Worm (Caenorhabditis elegans): ENCODE data around the gene gap-1.

gap-1 gene

ce11 chrX:2237438-2237961 is 45.2 kb downstream of the gap-1 start, which contains the start of gene vha-15:
Gene vha-15, plus strand, starts transcription at chrX:2237911.
- TF ChIP-seq nhr-85 (tag), result peak; percentile 89
- no peak for TF ChIP-seq ztf-11 (tag; optimal IDR thresholded peaks at IDR 0.05)
- peak; percentile 61 for TF ChIP-seq nhr-19 (GFP tag; conservative IDR thresholded peaks at IDR 0.05)
- peak in 2 of 6 experiments; percentile 36 to 60 for TF ChIP-seq elt-3 (tag; optimal IDR thresholded peaks at IDR 0.05)
- no peak for TF ChIP-seq sox-4 (tag; optimal IDR thresholded peaks at IDR 0.05)
- TF ChIP-seq lsy-2 (tag; optimal IDR thresholded peaks at IDR 0.05), result peak; percentile 89 to 95
- peak; percentile 69 for TF ChIP-seq fkh-10 (GFP tag; optimal IDR thresholded peaks at IDR 0.05)
- peak; percentile 69 for TF ChIP-seq jun-1 (tag; optimal IDR thresholded peaks at IDR 0.05)
- TF ChIP-seq fkh-8 (tag; optimal IDR thresholded peaks at IDR 0.05), result peak; percentile 76
- peak; percentile 83 for TF ChIP-seq tbx-2 (tag; optimal IDR thresholded peaks at IDR 0.05)
- peak; percentile 81 for TF ChIP-seq nhr-47 (tag; optimal IDR thresholded peaks at IDR 0.05)
- no peak for TF ChIP-seq nhr-84 (tag; optimal IDR thresholded peaks at IDR 0.05)
- no peak for TF ChIP-seq tlp-1 (tag; optimal IDR thresholded peaks at IDR 0.05)
- TF ChIP-seq fkh-4 (tag; optimal IDR thresholded peaks at IDR 0.05; ENCODE audit: borderline replicate concordance), result no peak
- TF ChIP-seq mep-1 (tag; optimal IDR thresholded peaks at IDR 0.05), result peak; percentile 89
- TF ChIP-seq lin-35 (GFP tag; optimal IDR thresholded peaks at IDR 0.05), result peak; percentile 68 to 87
- peak; percentile 44 to 57 (median 45) for TF ChIP-seq dpl-1 (GFP tag; optimal IDR thresholded peaks at IDR 0.05)
- peak; percentile 61 to 90 (median 82) for TF ChIP-seq ceh-82 (tag; optimal IDR thresholded peaks at IDR 0.05)
- peak; percentile 84 for TF ChIP-seq nhr-20 (tag; optimal IDR thresholded peaks at IDR 0.05)
- no peak for TF ChIP-seq alr-1 (tag; optimal IDR thresholded peaks at IDR 0.05; ENCODE audit: borderline replicate concordance)
- no peak for TF ChIP-seq sptf-1 (tag; optimal IDR thresholded peaks at IDR 0.05)
- peak; percentile 61 for TF ChIP-seq lin-13 (GFP tag; optimal IDR thresholded peaks at IDR 0.05)
- peak; percentile 92 for TF ChIP-seq snu-23 (GFP tag; optimal IDR thresholded peaks at IDR 0.05)
- TF ChIP-seq grh-1 (GFP tag; IDR thresholded peaks at IDR 0.05), result peak; percentile 50; the same call in 1 of the 2 replicates
- peak; percentile 72 for TF ChIP-seq unc-86 (tag; optimal IDR thresholded peaks at IDR 0.05)
- peak; percentile 16 for TF ChIP-seq elt-2 (tag; optimal IDR thresholded peaks at IDR 0.05)
- TF ChIP-seq dsc-1 (tag; optimal IDR thresholded peaks at IDR 0.05), result peak; percentile 63
- TF ChIP-seq swsn-7 (tag; optimal IDR thresholded peaks at IDR 0.05), result peak; percentile 83
- TF ChIP-seq mdl-1 (tag; optimal IDR thresholded peaks at IDR 0.05), result peak in 1 of 2 experiments; percentile 65
- TF ChIP-seq xbp-1 (tag; optimal IDR thresholded peaks at IDR 0.05), result peak; percentile 75
- TF ChIP-seq rnt-1 (tag; optimal IDR thresholded peaks at IDR 0.05), result peak; percentile 84
- no peak for TF ChIP-seq lin-39 (tag; optimal IDR thresholded peaks at IDR 0.05)
- TF ChIP-seq lin-14 (GFP tag; optimal IDR thresholded peaks at IDR 0.05), result peak; percentile 91
- peak; percentile 51 for TF ChIP-seq F16B12.6 (tag; optimal IDR thresholded peaks at IDR 0.05)
- TF ChIP-seq isw-1 (GFP tag; IDR thresholded peaks at IDR 0.05), result peak; percentile 60
- no peak for TF ChIP-seq aha-1 (tag; optimal IDR thresholded peaks at IDR 0.05)
- TF ChIP-seq nhr-71 (tag; optimal IDR thresholded peaks at IDR 0.05), result peak; percentile 89
- peak; percentile 72 to 87 for TF ChIP-seq efl-1 (optimal IDR thresholded peaks at IDR 0.05)
- peak; percentile 49 to 92 for TF ChIP-seq efl-1 (GFP tag; optimal IDR thresholded peaks at IDR 0.05 in 1 of 2)
- TF ChIP-seq ceh-63 (GFP tag; optimal IDR thresholded peaks at IDR 0.05), result no peak
- TF ChIP-seq skn-1 (tag; optimal IDR thresholded peaks at IDR 0.05), result peak; percentile 97
- no peak for TF ChIP-seq ama-1 (optimal IDR thresholded peaks at IDR 0.05)
- TF ChIP-seq zag-1 (tag; optimal IDR thresholded peaks at IDR 0.05), result no peak
- TF ChIP-seq nhr-237 (tag; optimal IDR thresholded peaks at IDR 0.05), result peak; percentile 44
- peak; percentile 72 for TF ChIP-seq nhr-11 (tag; optimal IDR thresholded peaks at IDR 0.05)
- TF ChIP-seq hpl-2 (GFP tag; optimal IDR thresholded peaks at IDR 0.05), result peak; percentile 46
- peak; percentile 75 for TF ChIP-seq blmp-1 (tag; optimal IDR thresholded peaks at IDR 0.05)
- TF ChIP-seq fos-1 (tag; optimal IDR thresholded peaks at IDR 0.05), result peak; percentile 77
- TF ChIP-seq C16A3.4 (tag; optimal IDR thresholded peaks at IDR 0.05), result peak; percentile 67
- peak; percentile 68 for TF ChIP-seq nhr-90 (tag; optimal IDR thresholded peaks at IDR 0.05; ENCODE audit: poor library complexity)
- peak; percentile 50 for TF ChIP-seq lin-15B (tag; optimal IDR thresholded peaks at IDR 0.05)
- peak; percentile 41 for TF ChIP-seq irx-1 (tag; optimal IDR thresholded peaks at IDR 0.05)
- TF ChIP-seq snpc-4 (tag; optimal IDR thresholded peaks at IDR 0.05), result no peak
- peak; percentile 81 for TF ChIP-seq nhr-77 (tag; optimal IDR thresholded peaks at IDR 0.05)
